Worm (Caenorhabditis elegans) whole organism, L2 larva: ENCODE measurements around the gene Y55F3BR.10.

Source experiments
- ceh-82 ChIP-seq: fragments of 150-350 bp; optimal IDR thresholded peaks from 2 replicates; lab custom pipeline; 2014; ENCODE audit warnings: missing biosample characterization, missing genetic modification characterization
- elt-3 ChIP-seq: sonication (generic microtip); optimal IDR thresholded peaks from 2 replicates; lab custom pipeline; 2017; ENCODE audit warnings: missing biosample characterization, missing genetic modification characterization
- fos-1 ChIP-seq: fragments of 150-350 bp; optimal IDR thresholded peaks from 2 replicates; lab custom pipeline; 2014; ENCODE audit warnings: missing biosample characterization, missing genetic modification characterization
- lin-39 ChIP-seq: fragments of 150-350 bp; optimal IDR thresholded peaks from 2 replicates; lab custom pipeline; 2014; ENCODE audit warnings: missing biosample characterization, missing genetic modification reagents, missing genetic modification characterization
- nhr-21 ChIP-seq: fragments of 150-350 bp; optimal IDR thresholded peaks from 2 replicates; lab custom pipeline; 2014; ENCODE audit warnings: missing biosample characterization, missing genetic modification characterization
- skn-1 ChIP-seq: sonication (generic microtip); optimal IDR thresholded peaks from 2 replicates; lab custom pipeline; 2017; ENCODE audit warnings: missing biosample characterization, missing genetic modification characterization
- unc-62 ChIP-seq: fragments of 150-350 bp; optimal IDR thresholded peaks from 2 replicates; lab custom pipeline; 2014; ENCODE audit warnings: missing biosample characterization, missing genetic modification reagents, missing genetic modification characterization
- ztf-1 ChIP-seq: fragments of 200-800 bp; sonication (Bioruptor generic); conservative IDR thresholded peaks from 2 replicates; pipeline ENCODE4 v1.3.6; 2022; ENCODE audit warnings: missing genetic modification characterization, missing compliant biosample characterization
- ztf-11 ChIP-seq: sonication (generic microtip); optimal IDR thresholded peaks from 2 replicates; lab custom pipeline; 2017; ENCODE audit warnings: missing biosample characterization, missing genetic modification characterization
- ztf-4 ChIP-seq: fragments of 150-350 bp; optimal IDR thresholded peaks from 2 replicates; lab custom pipeline; 2014; ENCODE audit warnings: missing biosample characterization, missing genetic modification characterization

DNA sequence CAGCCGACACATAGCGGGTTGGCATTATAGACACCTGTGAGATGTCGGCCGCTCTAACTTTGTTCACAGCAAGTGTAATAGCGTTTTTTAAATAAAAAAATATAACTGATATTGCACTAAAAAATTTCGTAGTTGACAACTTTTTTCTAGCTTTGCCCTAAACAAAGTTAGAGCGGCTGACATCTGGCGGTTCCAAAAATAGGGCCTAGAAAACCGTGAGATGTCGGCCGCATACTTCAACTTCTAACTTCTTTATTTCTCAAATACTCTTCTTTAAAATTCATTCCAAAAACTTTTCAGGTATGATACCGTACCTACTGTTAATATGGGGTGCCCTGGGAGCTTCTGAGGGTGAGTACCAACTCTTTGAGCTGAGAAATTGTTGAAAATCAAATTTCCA, 26.4 kb downstream of the Y55F3BR.10 start, which contains the start of gene Y55F3BR.2:
- TF ChIP-seq fos-1 (tag; lab: Kevin White, UChicago) (no peak), ztf-4 (tag; lab: Kevin White, UChicago) (no peak), lin-39 (no peak), unc-62 (GFP tag; lab: Kevin White, UChicago) (no peak), nhr-21 (no peak), ceh-82 (tag; lab: Kevin White, UChicago) (no peak), skn-1 (no peak), ztf-1 (GFP tag; lab: Robert Waterston, UW) (no peak), ztf-11 (tag; lab: Kevin White, UChicago) (no peak), elt-3 (tag; lab: Kevin White, UChicago) (no peak)
